Worm (Caenorhabditis elegans) whole organism, L4 larva: ENCODE data around the gene Y111B2A.1.

ENCODE experiments used
- F10B5.3 ChIP-seq: sonication (generic microtip); optimal IDR thresholded peaks from 2 replicates; lab custom pipeline; 2016; ENCODE audit warnings: mild to moderate bottlenecking, missing genetic modification characterization, missing compliant biosample characterization
- ZK337.2 ChIP-seq: fragments of 200-800 bp; sonication (Bioruptor generic); IDR thresholded peaks from 2 replicates; pipeline ENCODE4 v1.3.6; 2022; ENCODE audit warnings: missing genetic modification reagents, missing genetic modification characterization, missing compliant biosample characterization
- aha-1 ChIP-seq: fragments of 150-350 bp; peaks from one replicate; lab custom pipeline; 2014; ENCODE audit warnings: missing biosample characterization, missing genetic modification characterization
- ctbp-1 ChIP-seq: fragments of 200-800 bp; sonication (Bioruptor generic); IDR thresholded peaks from 2 replicates; pipeline ENCODE4 v1.3.6; 2022; ENCODE audit warnings: missing genetic modification reagents, missing genetic modification characterization, missing compliant biosample characterization
- daf-19 ChIP-seq: fragments of 200-800 bp; sonication (Bioruptor generic); conservative IDR thresholded peaks from 2 replicates; pipeline ENCODE4 v1.3.6; 2022; ENCODE audit warnings: missing genetic modification characterization, missing compliant biosample characterization
- duxl-1 ChIP-seq: sonication (generic microtip); optimal IDR thresholded peaks from 2 replicates; lab custom pipeline; 2016; ENCODE audit warnings: mild to moderate bottlenecking, missing genetic modification characterization, moderate library complexity, missing compliant biosample characterization; ENCODE audit not compliant: poor library complexity
- lin-15B ChIP-seq: fragments of 150-350 bp; sonication (generic microtip); optimal IDR thresholded peaks from 3 replicates; lab custom pipeline; 2014; ENCODE audit warnings: missing biosample characterization, missing genetic modification characterization
- zfp-3 ChIP-seq: fragments of 200-800 bp; sonication (Bioruptor generic); conservative IDR thresholded peaks from 2 replicates; pipeline ENCODE4 v1.3.6; 2022; ENCODE audit warnings: missing genetic modification reagents, missing genetic modification characterization, missing compliant biosample characterization

The Y111B2A.1 gene

DNA sequence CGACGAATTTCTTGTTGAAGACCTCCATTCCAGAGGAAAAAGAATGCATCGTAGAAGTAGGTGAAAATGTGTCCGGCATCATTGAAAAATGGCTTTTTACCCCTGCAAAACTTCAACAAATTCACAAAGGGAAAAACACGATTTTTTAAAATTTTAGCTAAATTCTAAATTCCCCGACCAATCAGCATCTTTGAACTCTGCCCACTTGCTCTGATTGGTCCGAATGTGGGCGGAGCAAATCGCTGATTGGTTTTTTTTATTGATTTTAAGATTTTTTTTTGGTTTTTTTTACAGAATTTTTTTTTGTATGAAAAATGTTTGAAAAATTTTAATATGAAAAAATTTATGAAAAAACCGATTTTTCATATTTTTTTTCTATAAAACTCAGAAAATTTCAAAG, 51.6 kb downstream of the Y111B2A.1 start:
- no peak for TF ChIP-seq ctbp-1 (GFP tag; lab: Robert Waterston, UW)
- TF ChIP-seq ZK337.2 (GFP tag; lab: Robert Waterston, UW), result no peak
- no peak for TF ChIP-seq F10B5.3
- no peak for TF ChIP-seq daf-19 (GFP tag; lab: Robert Waterston, UW)
- no peak for TF ChIP-seq zfp-3
- TF ChIP-seq duxl-1 (tag; lab: Kevin White, UChicago), result no peak
- no peak for TF ChIP-seq aha-1 (tag; lab: Kevin White, UChicago)
- no peak for TF ChIP-seq lin-15B (tag; lab: Kevin White, UChicago)
- TF ChIP-seq, all 104 proteins: peak for 0
